Fruit fly (Drosophila melanogaster): Measurements from ENCODE around the gene CrebA.

CrebA gene

DNA sequence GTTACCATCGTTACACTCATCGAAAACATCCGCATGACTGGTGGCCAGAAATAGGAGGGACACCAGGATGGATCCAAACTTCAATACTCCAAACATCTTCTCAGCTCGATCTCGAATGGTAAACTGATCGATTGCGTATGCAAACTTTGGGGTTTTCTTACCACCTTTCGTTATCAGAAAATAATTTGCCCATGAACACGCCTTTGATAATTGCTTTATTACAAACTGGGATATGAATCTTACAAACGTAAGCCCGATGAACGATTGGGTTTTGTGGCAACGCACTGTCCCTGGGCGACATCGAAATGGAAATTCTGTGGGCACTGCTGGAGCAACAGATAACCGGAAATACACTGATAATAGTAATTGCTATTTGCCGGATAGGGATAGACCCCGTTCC lies 8.5 kb upstream of the CrebA start, which contains the start of gene CG33985 (continued):
- TF ChIP-seq Meics (GFP tag; optimal IDR thresholded peaks at IDR 0.05) (no peak), CG18764 (GFP tag; optimal IDR thresholded peaks at IDR 0.05) (no peak), NfI (GFP tag; optimal IDR thresholded peaks at IDR 0.05) (no peak)

- TF ChIP-seq org-1 (GFP tag; optimal IDR thresholded peaks at IDR 0.05) (no peak), CG14965 (GFP tag; optimal IDR thresholded peaks at IDR 0.05; ENCODE audit: borderline replicate concordance) (no peak), Dfd (GFP tag; optimal IDR thresholded peaks at IDR 0.05) (no peak), CG17568 (GFP tag; optimal IDR thresholded peaks at IDR 0.05) (no peak), al (GFP tag; IDR thresholded peaks at IDR 0.05) (no peak), lov (optimal IDR thresholded peaks at IDR 0.05) (no peak), lov (GFP tag; IDR thresholded peaks at IDR 0.05) (no peak), CG12659 (GFP tag; optimal IDR thresholded peaks at IDR 0.05) (no peak), H2.0 (GFP tag; IDR thresholded peaks at IDR 0.05) (no peak), sr (GFP tag; IDR thresholded peaks at IDR 0.05) (no peak), CG2889 (GFP tag; IDR thresholded peaks at IDR 0.05) (no peak), CG1792 (GFP tag; optimal IDR thresholded peaks at IDR 0.05) (no peak), Pdp1 (GFP tag; optimal IDR thresholded peaks at IDR 0.05) (no peak), HHEX (GFP tag; optimal IDR thresholded peaks at IDR 0.05) (no peak), CG34422 (GFP tag; IDR thresholded peaks at IDR 0.05) (no peak), Sox102F (GFP tag; optimal IDR thresholded peaks at IDR 0.05) (no peak), Bdp1 (GFP tag; optimal IDR thresholded peaks at IDR 0.05) (no peak), NC2α (GFP tag; optimal IDR thresholded peaks at IDR 0.05) (no peak), rib (GFP tag; IDR thresholded peaks at IDR 0.05) (no peak), bowl (GFP tag; IDR thresholded peaks at IDR 0.05) (no peak)
These were observed 7.8 kb upstream of the CrebA start, which contains the start of gene CG42729 for dm6 chr3L:15527416-15527815. Gene CG42729, minus strand, starts transcription at chr3L:15527516.

- no peak for TF ChIP-seq Ets65A (GFP tag)
- no peak for TF ChIP-seq Ptx1 (GFP tag; IDR thresholded peaks at IDR 0.05)
- no peak for TF ChIP-seq HLHmδ (GFP tag; optimal IDR thresholded peaks at IDR 0.05)
- no peak for TF ChIP-seq Bgb (GFP tag; IDR thresholded peaks at IDR 0.05; ENCODE audit: partially characterized antibody)
- no peak for TF ChIP-seq Spps (tag; optimal IDR thresholded peaks at IDR 0.05)
- no peak for TF ChIP-seq D19A (tag; optimal IDR thresholded peaks at IDR 0.05)
- TF ChIP-seq toy (GFP tag; IDR thresholded peaks at IDR 0.05): no peak
- no peak for TF ChIP-seq CG16813 (GFP tag; IDR thresholded peaks at IDR 0.05; ENCODE audit: partially characterized antibody)
- no peak for TF ChIP-seq unpg (GFP tag; optimal IDR thresholded peaks at IDR 0.05)
- TF ChIP-seq zf30C (GFP tag; optimal IDR thresholded peaks at IDR 0.05): no peak
- TF ChIP-seq lbe (GFP tag; optimal IDR thresholded peaks at IDR 0.05): no peak
- no peak for TF ChIP-seq Atf3 (GFP tag; optimal IDR thresholded peaks at IDR 0.05)
- no peak for TF ChIP-seq CG32772 (GFP tag; IDR thresholded peaks at IDR 0.05)
- no peak for TF ChIP-seq BtbVII (GFP tag; optimal IDR thresholded peaks at IDR 0.05)
- TF ChIP-seq disco-r (GFP tag; optimal IDR thresholded peaks at IDR 0.05): no peak
- TF ChIP-seq otp (GFP tag; IDR thresholded peaks at IDR 0.05): no peak
- no peak for TF ChIP-seq CG2199 (GFP tag; IDR thresholded peaks at IDR 0.05)
- no peak for TF ChIP-seq CG7963 (GFP tag; IDR thresholded peaks at IDR 0.05; ENCODE audit: partially characterized antibody)
- TF ChIP-seq Bteb2 (GFP tag; optimal IDR thresholded peaks at IDR 0.05): no peak
These were observed 7.1 kb upstream of the CrebA start, which contains the start of gene CG42728 for dm6 chr3L:15528096-15528495. Gene CG42728, minus strand, starts transcription at chr3L:15528196.

All from whole organism, embryonic.